Worm (Caenorhabditis elegans) whole organism, late embryonic: ENCODE data around the gene F26G1.3.

Source experiments
- Y22D7AL.16 ChIP-seq: sonication (generic microtip); optimal IDR thresholded peaks from 2 replicates; lab custom pipeline; 2016; ENCODE audit warnings: missing genetic modification characterization, missing compliant biosample characterization
- ama-1 ChIP-seq: fragments of 150-350 bp; optimal IDR thresholded peaks from 2 replicates; lab custom pipeline; 2014
- ceh-48 ChIP-seq: sonication (generic microtip); optimal IDR thresholded peaks from 2 replicates; lab custom pipeline; 2016; ENCODE audit warnings: missing genetic modification characterization, inconsistent platforms, missing compliant biosample characterization
- dmd-4 ChIP-seq: sonication (generic microtip); optimal IDR thresholded peaks from 2 replicates; lab custom pipeline; 2016; ENCODE audit warnings: borderline replicate concordance, missing genetic modification characterization, missing compliant biosample characterization
- elt-2 ChIP-seq: sonication (generic microtip); optimal IDR thresholded peaks from 2 replicates; lab custom pipeline; 2016; ENCODE audit warnings: missing genetic modification reagents, missing genetic modification characterization, missing compliant biosample characterization
- fkh-10 ChIP-seq: fragments of 150-350 bp; optimal IDR thresholded peaks from 2 replicates; lab custom pipeline; 2014; ENCODE audit warnings: missing biosample characterization, missing genetic modification reagents, missing genetic modification characterization
- fkh-6 ChIP-seq: sonication (generic microtip); optimal IDR thresholded peaks from 2 replicates; lab custom pipeline; 2016; ENCODE audit warnings: missing genetic modification characterization, missing compliant biosample characterization
- mec-3 ChIP-seq: sonication (generic microtip); optimal IDR thresholded peaks from 2 replicates; lab custom pipeline; 2016; ENCODE audit warnings: borderline replicate concordance, missing genetic modification characterization, missing compliant biosample characterization
- nhr-11 ChIP-seq: fragments of 150-350 bp; optimal IDR thresholded peaks from 2 replicates; lab custom pipeline; 2014; ENCODE audit warnings: missing biosample characterization, missing genetic modification characterization

ce11 chrII:4748374-4748773, 10.2 kb upstream of the F26G1.3 start:
- no peak for TF ChIP-seq ama-1 (lab: Kevin White, UChicago)
- TF ChIP-seq dmd-4 (tag; lab: Kevin White, UChicago), result no peak
- TF ChIP-seq fkh-10, result no peak
- TF ChIP-seq mec-3 (tag; lab: Kevin White, UChicago), result no peak
- no peak for TF ChIP-seq nhr-11 (tag; lab: Kevin White, UChicago)
- no peak for TF ChIP-seq fkh-6 (tag; lab: Kevin White, UChicago)
- TF ChIP-seq ceh-48 (tag; lab: Kevin White, UChicago), result no peak
- TF ChIP-seq Y22D7AL.16 (tag; lab: Kevin White, UChicago), result no peak
- no peak for TF ChIP-seq elt-2 (tag; lab: Kevin White, UChicago)
